Worm (Caenorhabditis elegans) whole organism, early embryonic: ENCODE measurements around the gene pfk-1.1.

ENCODE experiments used
- B0310.2 ChIP-seq: sonication (generic microtip); optimal IDR thresholded peaks from 2 replicates; lab custom pipeline; 2016; ENCODE audit warnings: mild to moderate bottlenecking, missing genetic modification characterization, missing compliant biosample characterization
- F13C5.2 ChIP-seq: sonication (generic microtip); optimal IDR thresholded peaks from 2 replicates; lab custom pipeline; 2017; ENCODE audit warnings: mild to moderate bottlenecking, missing genetic modification characterization, inconsistent platforms, missing compliant biosample characterization
- aly-1 ChIP-seq: sonication (generic microtip); optimal IDR thresholded peaks from 2 replicates; lab custom pipeline; 2016; ENCODE audit warnings: missing genetic modification characterization, missing compliant biosample characterization
- ama-1 ChIP-seq: fragments of 150-350 bp; optimal IDR thresholded peaks from 2 replicates; lab custom pipeline; 2014
- ceh-13 ChIP-seq: fragments of 200-800 bp; sonication (Bioruptor generic); optimal IDR thresholded peaks from 2 replicates; lab custom pipeline; 2018; ENCODE audit warnings: mild to moderate bottlenecking, missing genetic modification characterization, missing compliant biosample characterization
- ceh-36 ChIP-seq: sonication (generic microtip); optimal IDR thresholded peaks from 2 replicates; lab custom pipeline; 2016; ENCODE audit warnings: missing genetic modification characterization, inconsistent platforms, missing compliant biosample characterization
- ets-7 ChIP-seq: sonication (generic microtip); optimal IDR thresholded peaks from 2 replicates; lab custom pipeline; 2016; ENCODE audit warnings: missing genotype, missing genetic modification characterization, missing compliant biosample characterization
- flt-1 ChIP-seq: fragments of 200-800 bp; sonication (Bioruptor generic); IDR thresholded peaks from 2 replicates; pipeline ENCODE4 v1.3.6; 2022; ENCODE audit warnings: missing genetic modification characterization, missing compliant biosample characterization
- hmg-4 ChIP-seq: fragments of 200-800 bp; sonication (Bioruptor generic); optimal IDR thresholded peaks from 2 replicates; lab custom pipeline; 2018; ENCODE audit warnings: mild to moderate bottlenecking, missing genetic modification characterization, missing compliant biosample characterization
- tbx-11 ChIP-seq: fragments of 200-800 bp; sonication (Bioruptor generic); IDR thresholded peaks from 2 replicates; pipeline ENCODE4 v1.3.6; 2022; ENCODE audit warnings: missing genetic modification characterization, missing compliant biosample characterization

DNA sequence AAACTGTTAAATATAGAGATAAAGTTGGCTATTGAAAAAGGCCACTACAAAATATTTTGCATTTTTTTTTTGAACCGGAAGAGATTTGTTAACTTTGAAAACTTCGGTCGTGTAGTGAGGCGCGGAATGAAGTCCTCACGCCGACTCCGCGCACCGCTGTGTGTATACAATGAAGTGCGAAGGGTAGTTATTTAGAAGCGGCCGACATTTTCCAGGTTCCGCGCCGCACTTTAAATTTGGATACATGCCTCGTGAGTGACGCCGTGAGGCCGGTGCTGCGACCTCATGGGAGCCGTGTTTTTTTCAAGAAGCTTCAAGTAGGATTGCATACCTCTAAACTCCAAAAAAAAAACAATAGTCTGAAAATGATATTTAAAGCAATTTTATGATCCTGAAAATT, 48.8 kb upstream of the pfk-1.1 start:
- TF ChIP-seq ceh-13 (GFP tag; lab: Kevin White, UChicago) (no peak), F13C5.2 (tag; lab: Kevin White, UChicago) (no peak), ama-1 (lab: Kevin White, UChicago) (no peak), flt-1 (GFP tag; lab: Robert Waterston, UW) (no peak), tbx-11 (GFP tag; lab: Robert Waterston, UW) (no peak), hmg-4 (GFP tag; lab: Kevin White, UChicago) (no peak), ets-7 (tag; lab: Kevin White, UChicago) (no peak), B0310.2 (tag; lab: Kevin White, UChicago) (no peak), aly-1 (tag; lab: Kevin White, UChicago) (no peak), ceh-36 (no peak)
